Worm (Caenorhabditis elegans) whole organism, late embryonic: ENCODE measurements around the gene cdc-25.4.
A peak's percentile ranks its signal among the peaks of the same experiment; 100 is the strongest.

ENCODE experiments used
- K09A11.1 ChIP-seq: sonication (generic microtip); optimal IDR thresholded peaks from 2 replicates; lab custom pipeline; 2017; ENCODE audit warnings: antibody characterized with exemption, mild to moderate bottlenecking, missing genetic modification characterization, missing compliant biosample characterization; ENCODE audit not compliant: insufficient read depth
- T23F11.4 ChIP-seq: fragments of 200-800 bp; sonication (Bioruptor generic); optimal IDR thresholded peaks from 2 replicates; lab custom pipeline; 2018; ENCODE audit warnings: mild to moderate bottlenecking, missing genetic modification characterization, missing compliant biosample characterization
- Y22D7AL.16 ChIP-seq: sonication (generic microtip); optimal IDR thresholded peaks from 2 replicates; lab custom pipeline; 2016; ENCODE audit warnings: missing genetic modification characterization, missing compliant biosample characterization
- ceh-14 ChIP-seq: sonication (generic microtip); optimal IDR thresholded peaks from 2 replicates; lab custom pipeline; 2016; ENCODE audit warnings: missing genotype, missing genetic modification characterization, missing compliant biosample characterization
- ceh-18 ChIP-seq: sonication (generic microtip); optimal IDR thresholded peaks from 2 replicates; lab custom pipeline; 2016; ENCODE audit warnings: missing genetic modification characterization, missing compliant biosample characterization
- ceh-19 ChIP-seq: fragments of 200-800 bp; sonication (Bioruptor generic); optimal IDR thresholded peaks from 2 replicates; lab custom pipeline; 2018; ENCODE audit warnings: mild to moderate bottlenecking, missing genetic modification characterization, missing compliant biosample characterization
- ceh-2 ChIP-seq: sonication (generic microtip); optimal IDR thresholded peaks from 2 replicates; lab custom pipeline; 2016; ENCODE audit warnings: missing genotype, missing genetic modification characterization, missing compliant biosample characterization
- ceh-22 ChIP-seq: sonication (generic microtip); optimal IDR thresholded peaks from 2 replicates; lab custom pipeline; 2017; ENCODE audit warnings: missing biosample characterization, missing genetic modification characterization
- ceh-24 ChIP-seq: sonication (generic microtip); optimal IDR thresholded peaks from 2 replicates; lab custom pipeline; 2016; ENCODE audit warnings: mild to moderate bottlenecking, missing genetic modification characterization, missing compliant biosample characterization
- ceh-30 ChIP-seq: fragments of 150-350 bp; optimal IDR thresholded peaks from 2 replicates; lab custom pipeline; 2014; ENCODE audit warnings: missing biosample characterization, missing genetic modification characterization
- ceh-31 ChIP-seq: sonication (generic microtip); optimal IDR thresholded peaks from 2 replicates; lab custom pipeline; 2016; ENCODE audit warnings: missing genetic modification characterization, missing compliant biosample characterization
- ceh-34 ChIP-seq: sonication (generic microtip); optimal IDR thresholded peaks from 2 replicates; lab custom pipeline; 2016; ENCODE audit warnings: mild to moderate bottlenecking, missing genetic modification characterization, missing compliant biosample characterization
- ceh-48 ChIP-seq: sonication (generic microtip); optimal IDR thresholded peaks from 2 replicates; lab custom pipeline; 2016; ENCODE audit warnings: missing genetic modification characterization, inconsistent platforms, missing compliant biosample characterization
- ceh-6 ChIP-seq: fragments of 200-800 bp; sonication (Bioruptor generic); optimal IDR thresholded peaks from 2 replicates; lab custom pipeline; 2018; ENCODE audit warnings: mild to moderate bottlenecking, missing genetic modification characterization, missing compliant biosample characterization
- ceh-9 ChIP-seq: sonication (generic microtip); optimal IDR thresholded peaks from 2 replicates; lab custom pipeline; 2016; ENCODE audit warnings: mild to moderate bottlenecking, missing genetic modification characterization, inconsistent platforms, missing compliant biosample characterization
- che-1 ChIP-seq: sonication (generic microtip); optimal IDR thresholded peaks from 2 replicates; lab custom pipeline; 2016; ENCODE audit warnings: mild to moderate bottlenecking, missing genetic modification characterization, missing compliant biosample characterization
- dmd-4 ChIP-seq: sonication (generic microtip); optimal IDR thresholded peaks from 2 replicates; lab custom pipeline; 2016; ENCODE audit warnings: borderline replicate concordance, missing genetic modification characterization, missing compliant biosample characterization
- dve-1 ChIP-seq: sonication (generic microtip); optimal IDR thresholded peaks from 2 replicates; lab custom pipeline; 2017; ENCODE audit warnings: antibody characterized with exemption, mild to moderate bottlenecking, missing genetic modification characterization, missing compliant biosample characterization
- elt-2 ChIP-seq: sonication (generic microtip); optimal IDR thresholded peaks from 2 replicates; lab custom pipeline; 2016; ENCODE audit warnings: missing genetic modification reagents, missing genetic modification characterization, missing compliant biosample characterization
- ets-4 ChIP-seq: sonication (generic microtip); optimal IDR thresholded peaks from 2 replicates; lab custom pipeline; 2016; ENCODE audit warnings: missing genetic modification characterization, missing compliant biosample characterization
- fkh-10 ChIP-seq: fragments of 150-350 bp; optimal IDR thresholded peaks from 2 replicates; lab custom pipeline; 2014; ENCODE audit warnings: missing biosample characterization, missing genetic modification reagents, missing genetic modification characterization
- fkh-6 ChIP-seq: sonication (generic microtip); optimal IDR thresholded peaks from 2 replicates; lab custom pipeline; 2016; ENCODE audit warnings: missing genetic modification characterization, missing compliant biosample characterization
- hlh-13 ChIP-seq: fragments of 200-800 bp; sonication (Bioruptor generic); optimal IDR thresholded peaks from 2 replicates; lab custom pipeline; 2018; ENCODE audit warnings: mild to moderate bottlenecking, missing genetic modification characterization, missing compliant biosample characterization
- hlh-15 ChIP-seq: sonication (generic microtip); optimal IDR thresholded peaks from 2 replicates; lab custom pipeline; 2016; ENCODE audit warnings: missing genetic modification characterization, missing compliant biosample characterization
- hlh-30 ChIP-seq: sonication (generic microtip); optimal IDR thresholded peaks from 2 replicates; lab custom pipeline; 2017; ENCODE audit warnings: antibody characterized with exemption, missing genetic modification characterization, missing compliant biosample characterization; ENCODE audit not compliant: insufficient read depth
- hlh-6 ChIP-seq: sonication (generic microtip); optimal IDR thresholded peaks from 2 replicates; lab custom pipeline; 2016; ENCODE audit warnings: missing genotype, missing genetic modification characterization, missing compliant biosample characterization
- hlh-8 ChIP-seq: sonication (generic microtip); optimal IDR thresholded peaks from 2 replicates; lab custom pipeline; 2016; ENCODE audit warnings: missing genotype, missing genetic modification characterization, missing compliant biosample characterization
- lim-6 ChIP-seq: sonication (generic microtip); optimal IDR thresholded peaks from 2 replicates; lab custom pipeline; 2016; ENCODE audit warnings: missing genetic modification characterization, missing compliant biosample characterization
- madf-2 ChIP-seq: sonication (generic microtip); optimal IDR thresholded peaks from 2 replicates; lab custom pipeline; 2017; ENCODE audit warnings: missing genetic modification characterization, missing compliant biosample characterization
- nfya-1 ChIP-seq: sonication (generic microtip); optimal IDR thresholded peaks from 2 replicates; lab custom pipeline; 2017; ENCODE audit warnings: missing genetic modification characterization, mild to moderate bottlenecking, missing compliant biosample characterization, antibody characterized with exemption, moderate library complexity
- nhr-232 ChIP-seq: sonication (generic microtip); optimal IDR thresholded peaks from 2 replicates; lab custom pipeline; 2016; ENCODE audit warnings: missing genetic modification characterization, missing compliant biosample characterization
- odd-2 ChIP-seq: sonication (generic microtip); optimal IDR thresholded peaks from 2 replicates; lab custom pipeline; 2017; ENCODE audit warnings: antibody characterized with exemption, mild to moderate bottlenecking, missing genetic modification characterization, missing compliant biosample characterization
- pat-9 ChIP-seq: fragments of 200-800 bp; sonication (Bioruptor generic); optimal IDR thresholded peaks from 2 replicates; lab custom pipeline; 2018; ENCODE audit warnings: mild to moderate bottlenecking, missing genetic modification characterization, moderate library complexity, missing compliant biosample characterization
- pha-2 ChIP-seq: sonication (generic microtip); optimal IDR thresholded peaks from 2 replicates; lab custom pipeline; 2017; ENCODE audit warnings: mild to moderate bottlenecking, missing genetic modification characterization, missing compliant biosample characterization
- ref-2 ChIP-seq: sonication (generic microtip); optimal IDR thresholded peaks from 2 replicates; lab custom pipeline; 2016; ENCODE audit warnings: missing genetic modification characterization, missing compliant biosample characterization
- rnt-1 ChIP-seq: sonication (generic microtip); optimal IDR thresholded peaks from 2 replicates; lab custom pipeline; 2016; ENCODE audit warnings: missing genetic modification characterization, missing compliant biosample characterization
- sox-4 ChIP-seq: sonication (generic microtip); optimal IDR thresholded peaks from 2 replicates; lab custom pipeline; 2017; ENCODE audit warnings: mild to moderate bottlenecking, missing genetic modification characterization, inconsistent platforms, missing compliant biosample characterization
- syd-9 ChIP-seq: sonication (generic microtip); optimal IDR thresholded peaks from 2 replicates; lab custom pipeline; 2016; ENCODE audit warnings: mild to moderate bottlenecking, missing genetic modification characterization, moderate library complexity, missing compliant biosample characterization
- tbx-2 ChIP-seq: sonication (generic microtip); optimal IDR thresholded peaks from 2 replicates; lab custom pipeline; 2016; ENCODE audit warnings: missing genetic modification characterization, missing compliant biosample characterization
- unc-42 ChIP-seq: sonication (generic microtip); optimal IDR thresholded peaks from 2 replicates; lab custom pipeline; 2016; ENCODE audit warnings: missing genotype, missing genetic modification characterization, missing compliant biosample characterization
- unc-55 ChIP-seq: sonication (generic microtip); optimal IDR thresholded peaks from 2 replicates; lab custom pipeline; 2017; ENCODE audit warnings: missing biosample characterization, missing genetic modification reagents, missing genetic modification characterization
- ztf-16 ChIP-seq: sonication (generic microtip); optimal IDR thresholded peaks from 2 replicates; lab custom pipeline; 2017; ENCODE audit warnings: missing genetic modification characterization, missing compliant biosample characterization

The cdc-25.4 gene

ce11 chrII:10204428-10205049 lies 15.3 kb upstream of the cdc-25.4 start:
- peak; percentile 46 for TF ChIP-seq ceh-22 (tag; lab: Kevin White, UChicago)
- TF ChIP-seq rnt-1 (tag; lab: Kevin White, UChicago): peak; percentile 32
- TF ChIP-seq ceh-18: peak; percentile 45
- TF ChIP-seq unc-55: peak; percentile 76
- no peak for TF ChIP-seq elt-2
- no peak for TF ChIP-seq lim-6
- peak; percentile 11 for TF ChIP-seq hlh-30 (tag; lab: Kevin White, UChicago)

ce11 chrII:10203765-10204164 lies 14.5 kb upstream of the cdc-25.4 start:
- peak; percentile 12 for TF ChIP-seq dve-1 (tag; lab: Kevin White, UChicago)
- TF ChIP-seq pha-2 (tag; lab: Kevin White, UChicago): no peak

- TF ChIP-seq ceh-30 (tag; lab: Kevin White, UChicago) (no peak), unc-55 (peak; percentile 11)
- TF ChIP-seq, all 69 proteins: peak for 1
These were observed 13.8 kb upstream of the cdc-25.4 start for ce11 chrII:10203067-10203466.

- TF ChIP-seq ceh-24 (tag; lab: Kevin White, UChicago) (no peak), ceh-48 (no peak), ztf-16 (no peak), nfya-1 (peak; percentile 79), tbx-2 (peak; percentile 69), hlh-15 (tag; lab: Kevin White, UChicago) (no peak), sox-4 (no peak), lim-6 (no peak), ceh-6 (GFP tag; lab: Kevin White, UChicago) (no peak), dve-1 (tag; lab: Kevin White, UChicago) (no peak), pat-9 (no peak), elt-2 (peak; percentile 10), Y22D7AL.16 (no peak), fkh-10 (no peak), unc-55 (peak; percentile 52), hlh-8 (peak; percentile 51), ceh-31 (tag; lab: Kevin White, UChicago) (peak; percentile 80), hlh-6 (tag; lab: Kevin White, UChicago) (no peak), odd-2 (tag; lab: Kevin White, UChicago) (no peak), ets-4 (tag; lab: Kevin White, UChicago) (peak; percentile 31), madf-2 (tag; lab: Kevin White, UChicago) (peak; percentile 37), ref-2 (peak; percentile 64), hlh-30 (tag; lab: Kevin White, UChicago) (peak; percentile 81), syd-9 (tag; lab: Kevin White, UChicago) (peak; percentile 23), unc-42 (tag; lab: Kevin White, UChicago) (peak; percentile 59), ceh-19 (GFP tag; lab: Kevin White, UChicago) (peak; percentile 70), dmd-4 (tag; lab: Kevin White, UChicago) (no peak), ceh-2 (peak; percentile 9), ceh-18 (peak; percentile 31), ceh-9 (tag; lab: Kevin White, UChicago) (no peak), T23F11.4 (GFP tag; lab: Kevin White, UChicago) (no peak), fkh-6 (tag; lab: Kevin White, UChicago) (peak; percentile 47), nhr-232 (tag; lab: Kevin White, UChicago) (no peak), ceh-14 (tag; lab: Kevin White, UChicago) (peak; percentile 49), che-1 (tag; lab: Kevin White, UChicago) (no peak), hlh-13 (GFP tag; lab: Kevin White, UChicago) (peak; percentile 4), rnt-1 (tag; lab: Kevin White, UChicago) (peak; percentile 14), ceh-34 (tag; lab: Kevin White, UChicago) (peak; percentile 61), K09A11.1 (tag; lab: Kevin White, UChicago) (no peak)
- TF ChIP-seq, all 69 proteins: peak for 20
These were observed 13.0 kb upstream of the cdc-25.4 start for ce11 chrII:10202275-10202674.
